Worm (Caenorhabditis elegans): Measurements from ENCODE around the gene M04B2.4.

Gene M04B2.4

ce11 chrIV:11489610-11490339, 31.1 kb downstream of the M04B2.4 start (continued):
- TF ChIP-seq nhr-111 (GFP tag; optimal IDR thresholded peaks at IDR 0.05) (no peak), lin-29 (GFP tag; IDR thresholded peaks at IDR 0.05) (no peak), lin-39 (tag; optimal IDR thresholded peaks at IDR 0.05) (no peak), ceh-32 (tag; optimal IDR thresholded peaks at IDR 0.05; ENCODE audit: poor library complexity) (no peak), ceh-82 (tag; optimal IDR thresholded peaks at IDR 0.05) (no peak), mxl-2 (GFP tag; conservative IDR thresholded peaks at IDR 0.05) (no peak), rbr-2 (tag; optimal IDR thresholded peaks at IDR 0.05) (no peak), pha-4 (GFP tag; IDR thresholded peaks at IDR 0.05) (no peak), pha-4 (tag; optimal IDR thresholded peaks at IDR 0.05) (no peak), dmd-9 (GFP tag; IDR thresholded peaks at IDR 0.05) (no peak)

- TF ChIP-seq nhr-28 (tag; optimal IDR thresholded peaks at IDR 0.05): peak; percentile 72
- peak; percentile 81 for TF ChIP-seq pqm-1 (tag; optimal IDR thresholded peaks at IDR 0.05)
- no peak for TF ChIP-seq lin-38 (GFP tag; IDR thresholded peaks at IDR 0.05)
- no peak for TF ChIP-seq mxl-3 (GFP tag; optimal IDR thresholded peaks at IDR 0.05)
- no peak for TF ChIP-seq nhr-237 (tag; optimal IDR thresholded peaks at IDR 0.05)
- TF ChIP-seq ceh-82 (tag; optimal IDR thresholded peaks at IDR 0.05): no peak
- TF ChIP-seq D1046.2 (GFP tag; IDR thresholded peaks at IDR 0.05): no peak
- TF ChIP-seq dmd-6 (GFP tag; IDR thresholded peaks at IDR 0.05): no peak
- TF ChIP-seq pha-4 (GFP tag; IDR thresholded peaks at IDR 0.05): no peak
- TF ChIP-seq pha-4 (tag; optimal IDR thresholded peaks at IDR 0.05): no peak
- TF ChIP-seq Y75B8A.6 (GFP tag; IDR thresholded peaks at IDR 0.05): no peak
- TF ChIP-seq daf-16 (GFP tag; optimal IDR thresholded peaks at IDR 0.05): no peak
- peak; percentile 39 for TF ChIP-seq daf-16 (tag; optimal IDR thresholded peaks at IDR 0.05)
- TF ChIP-seq mxl-2 (GFP tag; conservative IDR thresholded peaks at IDR 0.05): no peak
Observed at ce11 chrIV:11489077-11489476, 31.8 kb downstream of the M04B2.4 start.

ce11 chrIV:11487889-11488556, 32.8 kb downstream of the M04B2.4 start:
- TF ChIP-seq aha-1 (tag): peak; percentile 15
- TF ChIP-seq nhr-42 (GFP tag; IDR thresholded peaks at IDR 0.05): no peak
- peak in 1 of 2 experiments; percentile 7 for TF ChIP-seq mdl-1 (tag; optimal IDR thresholded peaks at IDR 0.05)
- TF ChIP-seq nhr-10 (tag; optimal IDR thresholded peaks at IDR 0.05): peak; percentile 3
- TF ChIP-seq nhr-111 (GFP tag; optimal IDR thresholded peaks at IDR 0.05): no peak
- no peak for TF ChIP-seq saeg-2 (GFP tag; IDR thresholded peaks at IDR 0.05)
- TF ChIP-seq unc-62 (GFP tag; optimal IDR thresholded peaks at IDR 0.05 in 1 of 2): no peak
- no peak for TF ChIP-seq unc-62 (tag; optimal IDR thresholded peaks at IDR 0.05)
- peak; percentile 68 for TF ChIP-seq hlh-11 (tag; optimal IDR thresholded peaks at IDR 0.05)
- TF ChIP-seq hlh-30 (tag; optimal IDR thresholded peaks at IDR 0.05; ENCODE audit: insufficient read depth): peak; percentile 81
- TF ChIP-seq daf-16 (GFP tag; optimal IDR thresholded peaks at IDR 0.05): peak in 1 of 2 experiments; percentile 4
- no peak for TF ChIP-seq daf-16 (tag; optimal IDR thresholded peaks at IDR 0.05)
- peak; percentile 55 for TF ChIP-seq dmd-6 (GFP tag; IDR thresholded peaks at IDR 0.05)
- TF ChIP-seq lin-39 (tag; optimal IDR thresholded peaks at IDR 0.05): no peak
- peak; percentile 42 for TF ChIP-seq nhr-28 (tag; optimal IDR thresholded peaks at IDR 0.05)
- TF ChIP-seq mxl-2 (GFP tag; conservative IDR thresholded peaks at IDR 0.05): no peak
- peak; percentile 28 for TF ChIP-seq pqm-1 (tag; optimal IDR thresholded peaks at IDR 0.05)
- TF ChIP-seq hif-1 (tag; optimal IDR thresholded peaks at IDR 0.05): no peak
- no peak for TF ChIP-seq nhr-77 (tag; optimal IDR thresholded peaks at IDR 0.05)
- TF ChIP-seq T26A8.4 (GFP tag; IDR thresholded peaks at IDR 0.05): no peak
- TF ChIP-seq mes-2 (tag; optimal IDR thresholded peaks at IDR 0.05; ENCODE audit: poor library complexity, severe bottlenecking): peak; percentile 9
- TF ChIP-seq tra-1 (GFP tag; IDR thresholded peaks at IDR 0.05): 0 out of 2 replicates have a peak, but pooled peaks have one; percentile 8
- TF ChIP-seq nhr-6 (tag; optimal IDR thresholded peaks at IDR 0.05): peak; percentile 16
- TF ChIP-seq tag-97 (GFP tag; IDR thresholded peaks at IDR 0.05): no peak
- no peak for TF ChIP-seq gei-8 (GFP tag; optimal IDR thresholded peaks at IDR 0.05)
- peak; percentile 10 for TF ChIP-seq dve-1 (tag; optimal IDR thresholded peaks at IDR 0.05; ENCODE audit: insufficient read depth)
- TF ChIP-seq lin-29 (GFP tag; IDR thresholded peaks at IDR 0.05): no peak
- no peak for TF ChIP-seq set-16 (GFP tag; IDR thresholded peaks at IDR 0.05)

Data from whole organism, L4 larva.